Worm (Caenorhabditis elegans) whole organism, early embryonic: ENCODE measurements around the gene Y39G8B.2.

Source experiments
- B0310.2 ChIP-seq: sonication (generic microtip); optimal IDR thresholded peaks from 2 replicates; lab custom pipeline; 2016; ENCODE audit warnings: mild to moderate bottlenecking, missing genetic modification characterization, missing compliant biosample characterization
- F13C5.2 ChIP-seq: sonication (generic microtip); optimal IDR thresholded peaks from 2 replicates; lab custom pipeline; 2017; ENCODE audit warnings: mild to moderate bottlenecking, missing genetic modification characterization, inconsistent platforms, missing compliant biosample characterization
- aly-1 ChIP-seq: sonication (generic microtip); optimal IDR thresholded peaks from 2 replicates; lab custom pipeline; 2016; ENCODE audit warnings: missing genetic modification characterization, missing compliant biosample characterization
- ama-1 ChIP-seq: fragments of 150-350 bp; optimal IDR thresholded peaks from 2 replicates; lab custom pipeline; 2014
- ceh-13 ChIP-seq: fragments of 200-800 bp; sonication (Bioruptor generic); optimal IDR thresholded peaks from 2 replicates; lab custom pipeline; 2018; ENCODE audit warnings: mild to moderate bottlenecking, missing genetic modification characterization, missing compliant biosample characterization
- ceh-36 ChIP-seq: sonication (generic microtip); optimal IDR thresholded peaks from 2 replicates; lab custom pipeline; 2016; ENCODE audit warnings: missing genetic modification characterization, inconsistent platforms, missing compliant biosample characterization
- ets-7 ChIP-seq: sonication (generic microtip); optimal IDR thresholded peaks from 2 replicates; lab custom pipeline; 2016; ENCODE audit warnings: missing genotype, missing genetic modification characterization, missing compliant biosample characterization
- flt-1 ChIP-seq: fragments of 200-800 bp; sonication (Bioruptor generic); IDR thresholded peaks from 2 replicates; pipeline ENCODE4 v1.3.6; 2022; ENCODE audit warnings: missing genetic modification characterization, missing compliant biosample characterization
- hmbx-1 ChIP-seq: sonication (generic microtip); optimal IDR thresholded peaks from 2 replicates; lab custom pipeline; 2016; ENCODE audit warnings: mild to moderate bottlenecking, missing genetic modification characterization, missing compliant biosample characterization
- hmg-4 ChIP-seq: fragments of 200-800 bp; sonication (Bioruptor generic); optimal IDR thresholded peaks from 2 replicates; lab custom pipeline; 2018; ENCODE audit warnings: mild to moderate bottlenecking, missing genetic modification characterization, missing compliant biosample characterization
- hnd-1 ChIP-seq: sonication (generic microtip); optimal IDR thresholded peaks from 2 replicates; lab custom pipeline; 2016; ENCODE audit warnings: missing genetic modification characterization, missing compliant biosample characterization
- pes-1 ChIP-seq: fragments of 200-800 bp; sonication (Bioruptor generic); IDR thresholded peaks from 2 replicates; pipeline ENCODE4 v1.3.6; 2022; ENCODE audit warnings: missing genetic modification reagents, missing genetic modification characterization, missing compliant biosample characterization
- scrt-1 ChIP-seq: fragments of 200-800 bp; sonication (Bioruptor generic); IDR thresholded peaks from 2 replicates; pipeline ENCODE4 v1.3.6; 2022; ENCODE audit warnings: missing genetic modification characterization, missing compliant biosample characterization
- sea-1 ChIP-seq: fragments of 200-800 bp; sonication (Bioruptor generic); conservative IDR thresholded peaks from 2 replicates; pipeline ENCODE4 v1.3.6; 2022; ENCODE audit warnings: missing genetic modification characterization, missing compliant biosample characterization
- tbx-11 ChIP-seq: fragments of 200-800 bp; sonication (Bioruptor generic); IDR thresholded peaks from 2 replicates; pipeline ENCODE4 v1.3.6; 2022; ENCODE audit warnings: missing genetic modification characterization, missing compliant biosample characterization
- tbx-37 ChIP-seq: fragments of 200-800 bp; sonication (Bioruptor generic); conservative IDR thresholded peaks from 2 replicates; pipeline ENCODE4 v1.3.6; 2022; ENCODE audit warnings: missing genetic modification reagents, missing genetic modification characterization, missing compliant biosample characterization
- tra-4 ChIP-seq: sonication (generic microtip); optimal IDR thresholded peaks from 2 replicates; lab custom pipeline; 2017; ENCODE audit warnings: missing genetic modification characterization, missing compliant biosample characterization

The Y39G8B.2 gene

DNA sequence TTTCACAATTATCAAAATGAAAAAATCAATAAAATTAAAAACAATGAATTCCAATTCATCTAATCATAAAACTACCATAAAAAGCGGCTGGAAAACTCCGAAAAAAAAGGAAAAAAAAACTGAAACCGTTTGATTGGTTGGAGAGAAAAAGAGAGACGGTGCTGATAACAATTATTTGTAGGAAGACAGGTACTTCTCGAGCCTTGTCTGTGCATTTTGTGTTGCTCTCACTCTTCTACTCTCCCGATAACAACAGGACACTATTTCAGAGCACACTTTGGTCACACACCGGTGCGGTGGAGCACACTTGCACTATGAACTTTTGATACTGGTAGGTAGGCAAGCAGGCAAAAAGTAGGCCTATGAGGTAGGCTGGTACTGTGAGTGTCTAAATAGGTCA is 19.5 kb downstream of the Y39G8B.2 start:
- TF ChIP-seq tbx-11 = no peak
- TF ChIP-seq F13C5.2 (tag; lab: Kevin White, UChicago) = no peak

DNA sequence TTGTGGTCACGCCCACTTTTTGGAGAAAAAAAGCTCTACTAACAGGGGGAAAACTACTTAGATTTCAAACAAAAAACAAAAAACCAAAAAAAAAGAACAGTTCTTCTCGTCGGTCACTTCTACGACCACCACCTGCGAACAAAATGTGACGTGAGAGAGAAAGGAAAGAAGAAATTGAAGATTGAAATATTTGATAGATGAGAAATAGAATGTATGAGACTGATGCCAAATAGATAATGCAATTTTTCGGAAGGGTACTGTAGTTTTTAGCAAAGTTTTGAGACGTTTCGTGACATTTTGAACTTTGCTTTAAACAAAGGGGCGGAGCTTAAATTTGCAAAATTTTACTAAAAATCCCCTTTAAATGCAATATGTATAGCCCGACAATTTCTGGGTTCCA is 21.0 kb downstream of the Y39G8B.2 start:
- TF ChIP-seq tra-4 (tag; lab: Kevin White, UChicago) (no peak), tbx-37 (GFP tag; lab: Robert Waterston, UW) (no peak), scrt-1 (GFP tag; lab: Robert Waterston, UW) (no peak), B0310.2 (tag; lab: Kevin White, UChicago) (no peak)

DNA sequence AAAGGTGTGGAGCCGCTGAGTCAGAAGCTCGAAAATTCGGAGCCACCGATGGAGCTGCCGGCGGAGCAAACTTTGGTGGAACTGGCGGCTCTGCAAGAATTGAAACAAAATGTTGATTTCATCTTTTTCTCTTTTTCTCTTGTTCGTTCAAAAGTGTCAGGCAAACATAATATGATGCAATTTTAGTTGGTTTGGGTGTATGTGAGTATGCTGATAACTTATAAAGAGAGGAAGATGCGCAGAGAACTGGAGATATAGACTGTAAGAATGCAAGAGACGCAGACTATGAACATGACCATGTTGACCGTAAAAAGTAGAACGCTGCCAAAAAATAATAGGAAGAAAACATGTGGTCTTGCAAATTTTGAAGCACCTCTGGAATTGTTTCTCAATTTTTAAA is 21.9 kb downstream of the Y39G8B.2 start:
- TF ChIP-seq ceh-13 (GFP tag; lab: Kevin White, UChicago) (no peak), tbx-37 (GFP tag; lab: Robert Waterston, UW) (no peak), ama-1 (lab: Kevin White, UChicago) (no peak), ceh-36 (tag; lab: Kevin White, UChicago) (no peak), hmbx-1 (no peak), F13C5.2 (tag; lab: Kevin White, UChicago) (no peak), hmg-4 (no peak), pes-1 (GFP tag; lab: Robert Waterston, UW) (no peak), aly-1 (no peak), ets-7 (tag; lab: Kevin White, UChicago) (no peak), flt-1 (no peak)

DNA sequence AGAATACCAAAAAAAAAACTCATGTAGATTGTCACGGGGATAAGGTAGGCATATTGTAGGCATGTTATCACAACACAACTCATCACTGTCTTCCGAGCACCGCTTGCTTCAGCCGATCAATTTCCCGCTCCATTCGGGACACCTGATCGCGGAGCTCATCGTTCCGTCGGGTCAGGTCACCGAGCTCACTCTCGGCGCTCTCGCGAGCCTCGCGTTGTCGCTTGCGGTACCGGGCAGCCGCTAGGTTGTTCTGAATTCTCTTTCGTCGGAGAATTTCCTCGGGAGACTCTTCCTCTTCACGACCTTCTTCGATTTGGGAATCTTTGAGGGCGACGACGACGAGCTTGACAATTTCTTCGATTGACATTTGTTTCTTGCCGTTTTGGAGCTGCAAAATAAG is 24.0 kb downstream of the Y39G8B.2 start:
- TF ChIP-seq ceh-13 (GFP tag; lab: Kevin White, UChicago) = no peak
- no peak for TF ChIP-seq scrt-1 (GFP tag; lab: Robert Waterston, UW)
- TF ChIP-seq ceh-36 (tag; lab: Kevin White, UChicago) = no peak
- no peak for TF ChIP-seq ets-7 (tag; lab: Kevin White, UChicago)
- TF ChIP-seq F13C5.2 (tag; lab: Kevin White, UChicago) = no peak
- no peak for TF ChIP-seq hmbx-1
- no peak for TF ChIP-seq tbx-37 (GFP tag; lab: Robert Waterston, UW)
- TF ChIP-seq pes-1 (GFP tag; lab: Robert Waterston, UW) = no peak

DNA sequence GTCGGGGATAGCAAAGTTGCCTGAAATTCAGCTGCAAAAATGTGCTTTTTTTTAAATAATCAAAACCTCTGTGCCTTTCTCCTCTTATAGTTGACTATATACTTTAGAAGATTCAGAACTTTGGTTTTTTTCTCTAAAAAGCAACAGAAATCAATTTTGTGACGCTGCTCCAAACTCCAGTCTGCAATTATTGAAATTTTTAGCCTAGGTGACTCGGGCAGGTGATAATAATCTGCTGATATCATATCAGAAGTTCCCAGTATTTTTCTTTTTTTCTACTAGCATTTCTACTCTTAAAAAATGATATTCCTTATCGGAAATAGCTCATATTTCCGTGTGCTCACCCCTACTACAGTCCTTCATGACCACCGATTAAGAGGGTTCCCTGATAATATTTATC is 26.7 kb downstream of the Y39G8B.2 start, which contains the start of gene sre-44:
sre-44 (plus strand) TSS at position 301 of the 400 bp plus-strand sequence.
- TF ChIP-seq aly-1 (no peak), scrt-1 (GFP tag; lab: Robert Waterston, UW) (no peak), tbx-37 (GFP tag; lab: Robert Waterston, UW) (no peak)

DNA sequence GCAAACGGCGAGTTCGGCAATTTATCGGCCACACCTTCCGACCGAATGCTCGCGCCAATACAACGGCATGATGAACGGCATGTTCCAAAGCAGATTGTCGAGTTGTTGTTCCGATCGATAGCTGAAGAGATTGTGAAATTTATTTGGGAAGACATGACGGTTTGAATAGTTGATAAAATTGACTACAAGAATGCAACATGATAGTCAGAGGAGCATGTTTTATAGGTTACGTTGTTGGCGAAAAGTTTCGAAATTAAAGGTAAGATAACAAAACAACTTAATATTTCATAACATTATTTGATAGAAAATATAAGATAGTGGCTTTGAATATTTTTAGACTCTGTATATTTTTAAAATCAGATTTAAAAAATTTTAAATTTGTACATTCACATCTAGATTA is 30.5 kb downstream of the Y39G8B.2 start:
- TF ChIP-seq tbx-37 (GFP tag; lab: Robert Waterston, UW) (no peak), flt-1 (no peak), pes-1 (GFP tag; lab: Robert Waterston, UW) (no peak), B0310.2 (tag; lab: Kevin White, UChicago) (no peak), tra-4 (tag; lab: Kevin White, UChicago) (no peak), hmg-4 (no peak), ama-1 (lab: Kevin White, UChicago) (no peak), hmbx-1 (no peak), hnd-1 (no peak), sea-1 (GFP tag; lab: Robert Waterston, UW) (no peak), aly-1 (no peak)

DNA sequence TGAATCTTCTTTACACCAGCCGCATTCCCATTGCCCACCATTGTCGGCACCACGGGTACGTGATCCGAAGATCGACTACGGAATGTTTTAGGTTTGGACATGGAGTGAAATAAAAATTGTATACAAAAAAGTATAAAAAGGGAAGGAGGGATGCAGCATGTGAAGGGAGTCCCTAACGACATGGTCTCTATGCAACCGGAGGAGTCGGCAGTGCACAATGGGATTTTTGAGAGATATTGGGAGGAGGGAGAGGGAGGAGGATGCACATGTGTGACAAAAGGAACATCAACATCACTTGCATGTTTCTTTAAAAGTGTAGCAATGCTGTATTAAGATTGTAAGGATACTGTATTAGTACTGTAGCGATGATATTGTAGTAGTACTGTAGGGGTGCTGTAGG is 36.5 kb downstream of the Y39G8B.2 start, which contains the start of gene W07G1.1:
W07G1.1 (minus strand) TSS at position 101 of the 400 bp plus-strand sequence.
- TF ChIP-seq ceh-13 (GFP tag; lab: Kevin White, UChicago) (no peak), flt-1 (no peak), ceh-36 (tag; lab: Kevin White, UChicago) (no peak)

DNA sequence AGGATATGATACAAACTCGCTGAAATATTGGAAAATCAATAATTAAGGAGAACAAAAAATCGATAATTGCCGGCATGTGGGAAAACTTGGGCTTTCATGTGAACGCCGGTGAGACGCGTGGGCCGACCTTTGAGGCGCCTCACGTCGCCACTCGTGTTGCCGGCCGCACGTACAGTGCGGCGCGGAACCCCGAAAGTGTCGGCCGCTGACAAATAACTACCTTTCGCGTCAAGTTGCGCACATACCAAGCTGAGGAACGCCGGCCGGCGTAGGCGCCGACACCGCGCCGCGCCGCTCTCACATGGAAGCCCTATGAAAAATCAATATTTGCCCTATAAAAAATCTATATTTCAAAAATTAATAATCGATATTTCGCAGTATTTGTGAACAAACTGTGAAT is 37.7 kb downstream of the Y39G8B.2 start:
- TF ChIP-seq ets-7 (tag; lab: Kevin White, UChicago) (no peak), hmg-4 (no peak), sea-1 (GFP tag; lab: Robert Waterston, UW) (no peak), scrt-1 (GFP tag; lab: Robert Waterston, UW) (no peak), hmbx-1 (no peak), hnd-1 (no peak), flt-1 (no peak), B0310.2 (tag; lab: Kevin White, UChicago) (no peak), aly-1 (no peak), ama-1 (lab: Kevin White, UChicago) (no peak), F13C5.2 (tag; lab: Kevin White, UChicago) (no peak), tbx-37 (GFP tag; lab: Robert Waterston, UW) (no peak), pes-1 (GFP tag; lab: Robert Waterston, UW) (no peak), ceh-36 (tag; lab: Kevin White, UChicago) (no peak), tbx-11 (no peak), ceh-13 (GFP tag; lab: Kevin White, UChicago) (no peak), tra-4 (tag; lab: Kevin White, UChicago) (no peak)

DNA sequence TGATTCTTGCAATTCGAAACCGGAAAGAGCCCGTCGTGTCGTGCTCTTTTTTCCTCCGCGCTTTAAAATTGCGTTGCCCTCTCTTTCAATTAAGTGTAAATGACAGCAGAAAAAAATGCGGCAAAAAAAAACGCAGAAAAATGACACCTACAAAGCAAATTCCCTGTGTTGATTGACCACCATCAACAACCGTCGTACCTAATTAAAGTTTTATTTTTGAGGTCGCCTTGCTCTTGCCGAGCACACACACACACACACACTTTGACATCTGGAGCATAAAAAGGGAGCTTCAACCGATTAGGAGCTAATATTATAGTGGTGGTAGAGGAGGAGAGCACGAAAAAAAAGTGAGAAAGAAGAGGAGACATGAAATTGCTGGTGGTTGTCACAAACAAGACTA is 40.1 kb downstream of the Y39G8B.2 start:
- TF ChIP-seq tbx-11 (no peak), flt-1 (no peak), hmbx-1 (no peak), pes-1 (GFP tag; lab: Robert Waterston, UW) (no peak)
